Fruit fly (Drosophila melanogaster): ENCODE results near the gene Ddr.

dm6 chr2L:6343084-6343873 is 90.4 kb downstream of the Ddr start:
- TF ChIP-seq CG8159 (tag; optimal IDR thresholded peaks at IDR 0.05) (no peak), fd96Ca (GFP tag; IDR thresholded peaks at IDR 0.05) (no peak), Snoo (tag; optimal IDR thresholded peaks at IDR 0.05) (no peak), CG15710 (tag; optimal IDR thresholded peaks at IDR 0.05) (no peak), CG4496 (GFP tag; IDR thresholded peaks at IDR 0.05) (peak; percentile 59; the same call in 2 of the 3 replicates), CG10348 (GFP tag; IDR thresholded peaks at IDR 0.05) (no peak), CG32121 (GFP tag; IDR thresholded peaks at IDR 0.05) (no peak), CG17806 (tag; optimal IDR thresholded peaks at IDR 0.05) (no peak), CG14655 (GFP tag; optimal IDR thresholded peaks at IDR 0.05) (no peak), EcR (GFP tag; optimal IDR thresholded peaks at IDR 0.05) (no peak), CG8301 (tag; optimal IDR thresholded peaks at IDR 0.05) (no peak), Pif1A (GFP tag; optimal IDR thresholded peaks at IDR 0.05) (no peak), CG34367 (tag; optimal IDR thresholded peaks at IDR 0.05) (no peak)

All from whole organism, pupa.